Worm (Caenorhabditis elegans) whole organism, L3 larva: Measurements from ENCODE around the gene F35E8.2.

Experiments used
- lsy-12 ChIP-seq: sonication (generic microtip); optimal IDR thresholded peaks from 2 replicates; lab custom pipeline; 2016; ENCODE audit warnings: mild to moderate bottlenecking, missing genetic modification characterization, missing compliant biosample characterization
- nhr-23 ChIP-seq: fragments of 150-350 bp; optimal IDR thresholded peaks from 2 replicates; lab custom pipeline; 2014; ENCODE audit warnings: missing biosample characterization, missing genetic modification reagents, missing genetic modification characterization
- nhr-76 ChIP-seq: fragments of 150-350 bp; sonication (generic microtip); optimal IDR thresholded peaks from 5 replicates; lab custom pipeline; 2014; ENCODE audit warnings: missing biosample characterization, missing genetic modification characterization
- pha-4 ChIP-seq: fragments of 150-350 bp; optimal IDR thresholded peaks from 2 replicates; lab custom pipeline; 2014; ENCODE audit warnings: missing biosample characterization, missing genetic modification reagents, missing genetic modification characterization

DNA sequence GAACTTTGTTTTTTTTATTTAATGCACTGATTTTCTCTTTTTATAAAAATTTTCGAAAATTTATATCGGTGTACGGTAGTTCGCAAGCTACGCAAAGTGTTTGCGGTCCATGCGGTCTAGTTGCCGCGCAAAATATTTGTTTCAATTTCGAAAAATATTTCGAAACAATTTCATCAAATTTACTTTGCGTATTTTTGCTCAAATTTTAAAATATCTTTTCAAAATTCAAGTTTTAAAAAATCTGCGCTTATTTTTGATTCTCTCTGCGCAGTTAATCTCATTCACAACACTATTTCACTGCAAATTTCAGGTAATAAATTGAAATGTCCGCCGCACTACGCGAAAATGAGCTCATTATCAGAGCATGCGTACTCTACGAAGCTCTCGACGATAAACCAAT is 38.1 kb upstream of the F35E8.2 start, which contains the start of gene fbxa-197:
- TF ChIP-seq nhr-23 (tag; lab: Kevin White, UChicago) (no peak), pha-4 (tag; lab: Kevin White, UChicago) (no peak), lsy-12 (tag; lab: Kevin White, UChicago) (no peak), nhr-76 (tag; lab: Kevin White, UChicago) (no peak)
